Fruit fly (Drosophila melanogaster) whole organism, wandering third instar larva: ENCODE data around the gene haf.

Experiments
- Abd-B ChIP-seq: fragments of >200 bp; optimal IDR thresholded peaks from 2 replicates; lab custom pipeline; 2017; ENCODE audit warnings: missing biosample characterization, missing genetic modification characterization
- Jra ChIP-seq: sonication (Bioruptor generic); optimal IDR thresholded peaks from 2 replicates; lab custom pipeline; 2016; ENCODE audit warnings: missing biosample characterization, missing genetic modification characterization
- Mio ChIP-seq: sonication (Bioruptor generic); optimal IDR thresholded peaks from 2 replicates; lab custom pipeline; 2016; ENCODE audit warnings: missing biosample characterization, missing genetic modification characterization
- dsf ChIP-seq: sonication (Bioruptor generic); optimal IDR thresholded peaks from 2 replicates; lab custom pipeline; 2016; ENCODE audit warnings: missing biosample characterization, missing genetic modification characterization, borderline replicate concordance
- h ChIP-seq: fragments of 200-800 bp; sonication (Bioruptor generic); optimal IDR thresholded peaks from 3 replicates; lab custom pipeline; 2016; ENCODE audit warnings: missing biosample characterization, mild to moderate bottlenecking, missing genetic modification characterization
- lola ChIP-seq: fragments of >200 bp; optimal IDR thresholded peaks from 2 replicates; lab custom pipeline; 2017; ENCODE audit warnings: missing biosample characterization, missing genetic modification characterization
- pan ChIP-seq: fragments of >200 bp; optimal IDR thresholded peaks from 2 replicates; lab custom pipeline; 2017
- rgr ChIP-seq: fragments of 200-800 bp; sonication (Bioruptor generic); optimal IDR thresholded peaks from 3 replicates; lab custom pipeline; 2016; ENCODE audit warnings: missing biosample characterization, mild to moderate bottlenecking, missing genetic modification characterization

DNA sequence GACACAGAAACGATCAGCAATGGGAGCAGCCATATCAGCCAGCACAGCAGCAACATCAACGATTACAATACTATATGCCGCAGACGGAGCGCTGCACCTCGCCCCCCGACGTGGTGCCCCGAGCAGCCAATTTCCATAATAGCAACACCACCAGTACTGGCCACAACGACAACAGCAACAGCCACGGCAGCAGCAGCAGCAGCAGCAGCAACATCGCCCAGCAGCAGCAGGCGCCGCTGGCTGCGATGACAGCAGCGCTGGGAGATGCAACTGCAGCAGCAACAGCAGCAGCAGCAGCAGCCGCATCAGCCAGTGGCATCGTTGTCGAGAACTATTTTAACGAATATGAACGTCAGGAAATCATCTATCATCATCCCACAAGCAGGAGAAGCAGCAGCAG is 51.8 kb downstream of the haf start:
- TF ChIP-seq Mio, result no peak
- TF ChIP-seq dsf (GFP tag; lab: Kevin White, UChicago), result no peak
- TF ChIP-seq Jra, result no peak
- no peak for TF ChIP-seq pan (lab: Kevin White, UChicago)
- TF ChIP-seq rgr (GFP tag; lab: Kevin White, UChicago), result no peak
- TF ChIP-seq Abd-B (GFP tag; lab: Kevin White, UChicago), result no peak
- TF ChIP-seq lola, result no peak
- TF ChIP-seq h (GFP tag; lab: Kevin White, UChicago), result no peak
